Fruit fly (Drosophila melanogaster) whole organism, embryonic: ENCODE measurements around the gene Pgant2.

Experiments used
- Atf-2 ChIP-seq: fragments of 200-800 bp; sonication (Bioruptor generic); optimal IDR thresholded peaks from 2 replicates; lab custom pipeline; 2016; ENCODE audit warnings: missing biosample characterization, missing genetic modification characterization
- Awh ChIP-seq: fragments of 200-800 bp; sonication (Bioruptor generic); IDR thresholded peaks from 2 replicates; pipeline ENCODE4, ENCODE4 v1.3.6; 2022; ENCODE audit warnings: missing biosample characterization, missing genetic modification characterization
- BEAF-32 ChIP-seq: fragments of 200-800 bp; sonication (Bioruptor generic); optimal IDR thresholded peaks from 3 replicates; lab custom pipeline; 2017; ENCODE audit warnings: missing biosample characterization, missing genetic modification characterization, mild to moderate bottlenecking, moderate library complexity, missing genetic modification reagents
- CG10209 ChIP-seq: fragments of 200-800 bp; sonication (Bioruptor generic); optimal IDR thresholded peaks from 3 replicates; lab custom pipeline; 2017; ENCODE audit warnings: missing biosample characterization, mild to moderate bottlenecking, missing genetic modification characterization, missing genetic modification reagents
- CG10462 ChIP-seq: fragments of 200-800 bp; sonication (Bioruptor generic); optimal IDR thresholded peaks from 2 replicates; lab custom pipeline; 2016; ENCODE audit warnings: missing biosample characterization, missing genetic modification characterization
- CG11247 ChIP-seq: fragments of 200-800 bp; sonication (Bioruptor generic); IDR thresholded peaks from 2 replicates; pipeline ENCODE4 v1.3.6; 2022; ENCODE audit warnings: missing biosample characterization, missing genetic modification characterization
- CG13775 ChIP-seq: fragments of 200-800 bp; sonication (Bioruptor generic); optimal IDR thresholded peaks from 3 replicates; lab custom pipeline; 2017; ENCODE audit warnings: missing biosample characterization, mild to moderate bottlenecking, missing genetic modification characterization
- CG16815 ChIP-seq: fragments of 200-800 bp; sonication (Bioruptor generic); optimal IDR thresholded peaks from 3 replicates; lab custom pipeline; 2017; ENCODE audit warnings: missing biosample characterization, mild to moderate bottlenecking, missing genetic modification characterization
- CG1832 ChIP-seq: fragments of 200-800 bp; sonication (Bioruptor generic); optimal IDR thresholded peaks from 2 replicates; lab custom pipeline; 2017; ENCODE audit warnings: missing biosample characterization, mild to moderate bottlenecking, missing genetic modification characterization, inconsistent platforms
- CG18619 ChIP-seq: fragments of 200-800 bp; sonication (Bioruptor generic); optimal IDR thresholded peaks from 3 replicates; lab custom pipeline; 2017; ENCODE audit warnings: missing biosample characterization, mild to moderate bottlenecking, missing genetic modification characterization
- CG18764 ChIP-seq: fragments of 200-800 bp; sonication (Bioruptor generic); optimal IDR thresholded peaks from 3 replicates; lab custom pipeline; 2016; ENCODE audit warnings: missing biosample characterization, missing genetic modification characterization
- CG2199 ChIP-seq: fragments of 200-800 bp; sonication (Bioruptor generic); IDR thresholded peaks from 3 replicates; pipeline ENCODE4 v1.3.6; 2022; ENCODE audit warnings: missing biosample characterization, missing genetic modification characterization
- CG30431 ChIP-seq: fragments of 200-800 bp; sonication (Bioruptor generic); optimal IDR thresholded peaks from 2 replicates; lab custom pipeline; 2017; ENCODE audit warnings: missing biosample characterization, missing genetic modification characterization
- CG31365 ChIP-seq: fragments of 200-800 bp; sonication (Bioruptor generic); optimal IDR thresholded peaks from 2 replicates; lab custom pipeline; 2018; ENCODE audit warnings: missing biosample characterization, mild to moderate bottlenecking, missing genetic modification characterization
- CG3407 ChIP-seq: fragments of 200-800 bp; sonication (Bioruptor generic); optimal IDR thresholded peaks from 2 replicates; lab custom pipeline; 2018; ENCODE audit warnings: missing biosample characterization, mild to moderate bottlenecking, missing genetic modification characterization
- CG3995 ChIP-seq: fragments of 200-800 bp; sonication (Bioruptor generic); optimal IDR thresholded peaks from 3 replicates; lab custom pipeline; 2016; ENCODE audit warnings: missing biosample characterization, missing genetic modification characterization
- CG4424 ChIP-seq: fragments of 200-800 bp; sonication (Bioruptor generic); optimal IDR thresholded peaks from 3 replicates; lab custom pipeline; 2016; ENCODE audit warnings: missing biosample characterization, missing genetic modification characterization
- CG4707 ChIP-seq: fragments of 200-800 bp; sonication (Bioruptor generic); optimal IDR thresholded peaks from 2 replicates; lab custom pipeline; 2018; ENCODE audit warnings: missing biosample characterization, mild to moderate bottlenecking, missing genetic modification characterization, moderate library complexity
- CG6254 ChIP-seq: fragments of 200-800 bp; sonication (Bioruptor generic); optimal IDR thresholded peaks from 3 replicates; lab custom pipeline; 2017; ENCODE audit warnings: mild to moderate bottlenecking, missing biosample characterization, missing genetic modification reagents, missing genetic modification characterization
- CG7786 ChIP-seq: fragments of 200-800 bp; sonication (Bioruptor generic); optimal IDR thresholded peaks from 2 replicates; lab custom pipeline; 2016; ENCODE audit warnings: missing biosample characterization, missing genetic modification characterization
- CG9215 ChIP-seq: fragments of 200-800 bp; sonication (Bioruptor generic); IDR thresholded peaks from 2 replicates; pipeline ENCODE4 v1.3.6; 2022; ENCODE audit warnings: missing biosample characterization, missing genetic modification characterization
- CG9817 ChIP-seq: fragments of 200-800 bp; sonication (Bioruptor generic); optimal IDR thresholded peaks from 2 replicates; lab custom pipeline; 2018; ENCODE audit warnings: missing biosample characterization, mild to moderate bottlenecking, missing genetic modification characterization, moderate library complexity
- Dll ChIP-seq: fragments of 200-800 bp; sonication (Bioruptor generic); IDR thresholded peaks from 4 replicates; pipeline ENCODE4 v1.3.6; 2022; ENCODE audit warnings: missing biosample characterization, missing genetic modification characterization; ENCODE audit not compliant: partially characterized antibody
- E2f2 ChIP-seq: fragments of 200-800 bp; sonication (Bioruptor generic); IDR thresholded peaks from 2 replicates; pipeline ENCODE4 v1.3.6; 2022; ENCODE audit warnings: missing biosample characterization, missing genetic modification characterization
- Max ChIP-seq: fragments of 200-800 bp; sonication (Bioruptor generic); optimal IDR thresholded peaks from 2 replicates; lab custom pipeline; 2016; ENCODE audit warnings: missing biosample characterization, mild to moderate bottlenecking, missing genetic modification characterization
- Mes4 ChIP-seq: fragments of 200-800 bp; sonication (Bioruptor generic); optimal IDR thresholded peaks from 2 replicates; lab custom pipeline; 2016; ENCODE audit warnings: missing biosample characterization, missing genetic modification characterization
- Scr ChIP-seq: fragments of 200-800 bp; sonication (Bioruptor generic); IDR thresholded peaks from 2 replicates; pipeline ENCODE4 v1.3.6; 2022; ENCODE audit warnings: missing biosample characterization, missing genetic modification characterization; ENCODE audit not compliant: partially characterized antibody
- Spps ChIP-seq: fragments of 200-800 bp; sonication (Bioruptor generic); optimal IDR thresholded peaks from 2 replicates; lab custom pipeline; 2018; ENCODE audit warnings: missing biosample characterization, mild to moderate bottlenecking, missing genetic modification characterization
- Tbp ChIP-seq: fragments of >200 bp; optimal IDR thresholded peaks from 2 replicates; lab custom pipeline; 2018; ENCODE audit warnings: missing biosample characterization, missing genetic modification characterization
- ato ChIP-seq: fragments of 200-800 bp; sonication (Bioruptor generic); IDR thresholded peaks from 2 replicates; pipeline ENCODE4 v1.3.6; 2022; ENCODE audit warnings: missing biosample characterization, missing genetic modification characterization; ENCODE audit not compliant: partially characterized antibody
- dm ChIP-seq: fragments of 200-800 bp; sonication (Bioruptor generic); optimal IDR thresholded peaks from 3 replicates; lab custom pipeline; 2016; ENCODE audit warnings: missing biosample characterization, missing genetic modification characterization
- gem ChIP-seq: fragments of 200-800 bp; sonication (Bioruptor generic); optimal IDR thresholded peaks from 2 replicates; lab custom pipeline; 2019; ENCODE audit warnings: missing biosample characterization, mild to moderate bottlenecking, missing genetic modification characterization, moderate library complexity
- lilli ChIP-seq: fragments of 200-800 bp; sonication (Bioruptor generic); optimal IDR thresholded peaks from 3 replicates; lab custom pipeline; 2016; ENCODE audit warnings: missing biosample characterization, missing genetic modification characterization
- nerfin-2 ChIP-seq: fragments of 200-800 bp; sonication (Bioruptor generic); IDR thresholded peaks from 2 replicates; pipeline ENCODE4 v1.3.6; 2022; ENCODE audit warnings: missing biosample characterization, missing genetic modification characterization; ENCODE audit not compliant: partially characterized antibody
- otp ChIP-seq: fragments of 200-800 bp; sonication (Bioruptor generic); IDR thresholded peaks from 3 replicates; pipeline ENCODE4, ENCODE4 v1.3.6; 2022; ENCODE audit warnings: missing biosample characterization, missing genetic modification characterization
- pnt ChIP-seq: fragments of 200-800 bp; sonication (Bioruptor generic); optimal IDR thresholded peaks from 3 replicates; lab custom pipeline; 2016; ENCODE audit warnings: missing biosample characterization, missing genetic modification characterization
- repo ChIP-seq: fragments of 200-800 bp; sonication (Bioruptor generic); optimal IDR thresholded peaks from 2 replicates; lab custom pipeline; 2016; ENCODE audit warnings: missing biosample characterization, missing genetic modification characterization
- run ChIP-seq: fragments of 200-800 bp; sonication (Bioruptor generic); optimal IDR thresholded peaks from 3 replicates; lab custom pipeline; 2018; ENCODE audit warnings: missing biosample characterization, mild to moderate bottlenecking, missing genetic modification characterization
- slbo ChIP-seq: fragments of 200-800 bp; sonication (Bioruptor generic); IDR thresholded peaks from 2 replicates; pipeline ENCODE4 v1.3.6; 2022; ENCODE audit warnings: missing biosample characterization, missing genetic modification characterization
- slou ChIP-seq: fragments of 200-800 bp; sonication (Bioruptor generic); optimal IDR thresholded peaks from 3 replicates; lab custom pipeline; 2016; ENCODE audit warnings: missing biosample characterization, missing genetic modification characterization
- so ChIP-seq: fragments of 200-800 bp; sonication (Bioruptor generic); IDR thresholded peaks from 3 replicates; pipeline ENCODE4 v1.3.6; 2022; ENCODE audit warnings: missing biosample characterization, missing genetic modification characterization
- tin ChIP-seq: fragments of 200-800 bp; sonication (Bioruptor generic); optimal IDR thresholded peaks from 3 replicates; lab custom pipeline; 2016; ENCODE audit warnings: missing biosample characterization, missing genetic modification characterization
- tio ChIP-seq: fragments of 200-800 bp; sonication (Bioruptor generic); optimal IDR thresholded peaks from 2 replicates; lab custom pipeline; 2017; ENCODE audit warnings: missing biosample characterization, missing genetic modification characterization, inconsistent platforms
- unc-4 ChIP-seq: fragments of 200-800 bp; sonication (Bioruptor generic); IDR thresholded peaks from 2 replicates; pipeline ENCODE4 v1.3.6; 2022; ENCODE audit warnings: missing biosample characterization, missing genetic modification characterization; ENCODE audit not compliant: partially characterized antibody
- vnd ChIP-seq: fragments of 200-800 bp; sonication (Bioruptor generic); IDR thresholded peaks from 3 replicates; pipeline ENCODE4 v1.3.6; 2022; ENCODE audit warnings: missing biosample characterization, missing genetic modification characterization; ENCODE audit not compliant: partially characterized antibody
- zfh2 ChIP-seq: fragments of 200-800 bp; sonication (Bioruptor generic); optimal IDR thresholded peaks from 2 replicates; lab custom pipeline; 2016; ENCODE audit warnings: missing biosample characterization, missing genetic modification characterization

Gene Pgant2

DNA sequence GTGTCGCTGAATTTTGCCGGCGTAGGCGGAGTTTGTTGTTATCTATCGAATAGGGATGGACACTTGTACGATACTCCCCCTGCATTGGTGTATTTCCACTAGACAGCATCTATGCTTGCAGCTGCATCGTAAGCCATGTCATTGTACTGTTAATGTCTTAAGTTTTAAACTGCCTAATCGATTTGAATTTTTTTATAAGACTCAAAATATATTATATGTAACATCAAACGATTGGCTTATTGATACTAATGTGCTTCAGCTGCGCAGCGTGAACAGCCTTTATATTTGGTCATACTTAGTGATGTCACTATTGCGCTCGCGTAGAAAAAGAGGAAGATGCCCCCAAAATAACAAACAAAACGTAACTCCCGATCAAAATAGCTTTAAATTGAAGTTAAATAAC lies 49.8 kb downstream of the Pgant2 start, which contains the start of the genes CG9662 and Ptpa (continued):
- peak; percentile 64 for TF ChIP-seq CG11247 (GFP tag; lab: Robert Waterston, UW)
- TF ChIP-seq Scr: peak; percentile 96
- peak; percentile 77 for TF ChIP-seq Max (GFP tag; lab: Kevin White, UChicago)
- peak; percentile 69 for TF ChIP-seq Mes4 (GFP tag; lab: Kevin White, UChicago)
- peak; percentile 92 for TF ChIP-seq slbo
- peak; percentile 58 for TF ChIP-seq ato (GFP tag; lab: Robert Waterston, UW)
- TF ChIP-seq tin: peak; percentile 82
- TF ChIP-seq CG10462 (GFP tag; lab: Kevin White, UChicago): peak; percentile 47
- peak; percentile 75 for TF ChIP-seq slou (GFP tag; lab: Kevin White, UChicago)
- TF ChIP-seq zfh2 (GFP tag; lab: Kevin White, UChicago): peak; percentile 89
- peak; percentile 82 for TF ChIP-seq CG7786
- TF ChIP-seq CG30431: peak; percentile 74
- peak; percentile 61; the same call in 2 of the 3 replicates for TF ChIP-seq otp (GFP tag; lab: Robert Waterston, UW)
- no peak for TF ChIP-seq Spps (tag; lab: Kevin White, UChicago)
- peak; percentile 97 for TF ChIP-seq BEAF-32 (GFP tag; lab: Kevin White, UChicago)
- TF ChIP-seq vnd (GFP tag; lab: Robert Waterston, UW): peak; percentile 95
- peak; percentile 75 for TF ChIP-seq Atf-2 (GFP tag; lab: Kevin White, UChicago)
- TF ChIP-seq nerfin-2 (GFP tag; lab: Robert Waterston, UW): peak; percentile 79
- peak; percentile 65 for TF ChIP-seq repo (GFP tag; lab: Kevin White, UChicago)
- no peak for TF ChIP-seq CG6254 (GFP tag; lab: Kevin White, UChicago)
- TF ChIP-seq Tbp (GFP tag; lab: Kevin White, UChicago): no peak
- peak; percentile 93 for TF ChIP-seq pnt (GFP tag; lab: Kevin White, UChicago)
- TF ChIP-seq CG4707 (GFP tag; lab: Kevin White, UChicago): no peak
- TF ChIP-seq CG4424 (GFP tag; lab: Kevin White, UChicago): peak; percentile 81
- TF ChIP-seq gem (tag; lab: Kevin White, UChicago): peak; percentile 90
- TF ChIP-seq CG31365 (tag; lab: Kevin White, UChicago): no peak
- no peak for TF ChIP-seq CG1832 (GFP tag; lab: Kevin White, UChicago)
- TF ChIP-seq CG13775 (GFP tag; lab: Kevin White, UChicago): peak; percentile 87
- peak; percentile 59 for TF ChIP-seq CG3995 (GFP tag; lab: Kevin White, UChicago)
- TF ChIP-seq CG2199 (GFP tag; lab: Robert Waterston, UW): no peak
- TF ChIP-seq CG3407 (GFP tag; lab: Kevin White, UChicago): peak; percentile 40
- peak; percentile 72 for TF ChIP-seq tio (GFP tag; lab: Kevin White, UChicago)
- TF ChIP-seq CG18619: peak; percentile 68
- peak; percentile 92 for TF ChIP-seq unc-4 (GFP tag; lab: Robert Waterston, UW)
- peak; percentile 69 for TF ChIP-seq CG10209
- TF ChIP-seq run (tag; lab: Kevin White, UChicago): no peak
- TF ChIP-seq, all 482 proteins: peak for 365

- TF ChIP-seq CG18764 (GFP tag; lab: Kevin White, UChicago): no peak
- no peak for TF ChIP-seq Awh (GFP tag; lab: Robert Waterston, UW)
- no peak for TF ChIP-seq lilli
- TF ChIP-seq CG9215 (GFP tag; lab: Robert Waterston, UW): no peak
- TF ChIP-seq so: no peak
- no peak for TF ChIP-seq dm
- TF ChIP-seq CG9817 (tag; lab: Kevin White, UChicago): no peak
- no peak for TF ChIP-seq Dll
- TF ChIP-seq E2f2 (GFP tag; lab: Robert Waterston, UW): no peak
- TF ChIP-seq CG16815 (GFP tag; lab: Kevin White, UChicago): no peak
Observed at dm6 chr2L:3375611-3376010, 50.9 kb downstream of the Pgant2 start, which contains the start of gene CG15412. Gene CG15412 (minus strand): TSS chr2L:3375711.
